Worm (Caenorhabditis elegans): ENCODE measurements around the gene drd-1.

DNA sequence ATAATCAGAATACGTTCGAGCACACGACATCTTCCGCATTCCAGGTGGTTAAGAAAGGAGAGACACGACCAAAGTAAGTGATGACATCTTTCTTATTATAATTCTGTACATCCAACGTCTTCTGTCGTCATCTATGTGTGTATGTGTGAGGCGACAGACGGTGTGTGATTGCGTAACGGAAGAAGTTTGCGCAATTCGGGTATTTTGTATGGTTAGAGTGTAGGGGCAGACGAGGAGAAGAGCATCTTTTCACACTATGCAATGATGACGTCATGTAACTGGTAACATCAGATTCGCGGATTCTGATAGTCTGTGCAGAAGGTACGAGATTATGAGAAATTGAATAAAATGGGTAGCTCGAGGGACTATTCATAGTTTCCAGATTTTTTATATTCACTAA is 27.2 kb downstream of the drd-1 start:
- TF ChIP-seq egl-27 (tag; optimal IDR thresholded peaks at IDR 0.05), result no peak
- TF ChIP-seq nhr-28 (tag; optimal IDR thresholded peaks at IDR 0.05), result no peak
- no peak for TF ChIP-seq zag-1 (tag; optimal IDR thresholded peaks at IDR 0.05)
- no peak for TF ChIP-seq lin-15B (tag; optimal IDR thresholded peaks at IDR 0.05)
- no peak for TF ChIP-seq nhr-67 (tag; optimal IDR thresholded peaks at IDR 0.05)
- TF ChIP-seq mdl-1 (tag; optimal IDR thresholded peaks at IDR 0.05), result no peak
- no peak for TF ChIP-seq nhr-11 (tag; optimal IDR thresholded peaks at IDR 0.05)
- no peak for TF ChIP-seq unc-39 (tag; optimal IDR thresholded peaks at IDR 0.05)
- no peak for TF ChIP-seq nhr-12 (tag; optimal IDR thresholded peaks at IDR 0.05)
- no peak for TF ChIP-seq sea-2 (GFP tag; optimal IDR thresholded peaks at IDR 0.05)
- TF ChIP-seq skn-1 (tag; optimal IDR thresholded peaks at IDR 0.05), result no peak
